Worm (Caenorhabditis elegans): ENCODE measurements around the gene F25G6.1.

DNA sequence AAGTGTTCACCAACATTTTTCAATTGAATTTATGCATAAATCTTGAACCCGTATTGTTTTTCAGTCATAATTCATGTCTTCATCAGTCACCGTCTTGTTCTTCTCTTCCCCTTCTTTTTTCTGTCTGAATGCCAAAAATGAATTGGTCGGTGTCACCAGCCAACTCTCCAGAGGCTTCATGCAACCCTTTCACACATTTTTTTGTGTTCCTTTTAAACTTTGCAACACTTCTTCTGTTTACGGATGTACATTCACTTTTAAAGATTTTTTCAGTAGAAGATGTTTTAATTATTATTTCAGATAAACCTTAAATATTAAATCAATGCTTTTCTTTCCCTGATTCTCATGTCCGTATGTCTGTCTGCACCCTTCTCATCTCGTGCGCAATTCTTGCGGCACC, 13.9 kb upstream of the F25G6.1 start, which contains the start of gene acr-16:
- TF ChIP-seq pes-1 (GFP tag; IDR thresholded peaks at IDR 0.05) (no peak), flt-1 (GFP tag; IDR thresholded peaks at IDR 0.05) (no peak), hmbx-1 (tag; optimal IDR thresholded peaks at IDR 0.05) (no peak), ama-1 (optimal IDR thresholded peaks at IDR 0.05) (no peak), tbx-37 (GFP tag; conservative IDR thresholded peaks at IDR 0.05) (no peak), tra-4 (tag; optimal IDR thresholded peaks at IDR 0.05) (no peak)
